Fruit fly (Drosophila melanogaster) Kc167 (cell line): Measurements from ENCODE around the gene Ref1.

Source experiments
- Myc ChIP-seq: fragments of >200 bp; optimal IDR thresholded peaks from 2 replicates; lab custom pipeline; 2017; ENCODE audit warnings: missing external identifiers
- Sin3A ChIP-seq: fragments of >200 bp; optimal IDR thresholded peaks from 2 replicates; lab custom pipeline; 2018; ENCODE audit warnings: missing external identifiers
- h ChIP-seq: fragments of >200 bp; optimal IDR thresholded peaks from 3 replicates; lab custom pipeline; 2018; ENCODE audit warnings: missing external identifiers
- insv ChIP-seq: fragments of >200 bp; optimal IDR thresholded peaks from 3 replicates; lab custom pipeline; 2018; ENCODE audit warnings: missing external identifiers
- psq ChIP-seq: fragments of >200 bp; optimal IDR thresholded peaks from 2 replicates; lab custom pipeline; 2017; ENCODE audit warnings: missing external identifiers
- ttk ChIP-seq: sonication (Bioruptor generic); optimal IDR thresholded peaks from 2 replicates; lab custom pipeline; 2017; ENCODE audit warnings: missing external identifiers

- TF ChIP-seq insv (lab: Kevin White, UChicago) (no peak), Myc (lab: Kevin White, UChicago) (no peak), psq (lab: Kevin White, UChicago) (no peak), ttk (lab: Kevin White, UChicago) (no peak), Sin3A (no peak), h (no peak)
Measured at dm6 chr3R:7029434-7029833, 50.8 kb downstream of the Ref1 start.
